Fruit fly (Drosophila melanogaster) whole organism, wandering third instar larva: ENCODE data around the gene CG5853.
A peak's percentile ranks its signal among the peaks of the same experiment; 100 is the strongest.

Experiments
- Abd-B ChIP-seq: fragments of >200 bp; optimal IDR thresholded peaks from 2 replicates; lab custom pipeline; 2017; ENCODE audit warnings: missing biosample characterization, missing genetic modification characterization
- CG32264 ChIP-seq: fragments of 200-800 bp; sonication (Bioruptor generic); optimal IDR thresholded peaks from 2 replicates; lab custom pipeline; 2016; ENCODE audit warnings: missing biosample characterization, missing genetic modification characterization
- CG9705 ChIP-seq: fragments of 200-800 bp; sonication (Bioruptor generic); optimal IDR thresholded peaks from 2 replicates; lab custom pipeline; 2018; ENCODE audit warnings: missing biosample characterization, mild to moderate bottlenecking, missing genetic modification characterization
- CrebA ChIP-seq: fragments of 200-800 bp; sonication (Bioruptor generic); optimal IDR thresholded peaks from 2 replicates; lab custom pipeline; 2016; ENCODE audit warnings: missing biosample characterization, mild to moderate bottlenecking, missing genetic modification characterization, borderline replicate concordance
- Dfd ChIP-seq: fragments of >200 bp; optimal IDR thresholded peaks from 2 replicates; lab custom pipeline; 2017; ENCODE audit warnings: missing biosample characterization, missing genetic modification characterization
- Dif ChIP-seq: fragments of 200-275, 200-300 bp; sonication (Bioruptor generic); optimal IDR thresholded peaks from 2 replicates; lab custom pipeline; 2018; ENCODE audit warnings: missing biosample characterization, missing genetic modification characterization; ENCODE audit not compliant: partially characterized antibody
- GATAd ChIP-seq: sonication (Bioruptor generic); optimal IDR thresholded peaks from 2 replicates; lab custom pipeline; 2016; ENCODE audit warnings: missing biosample characterization, missing genetic modification characterization
- HLH106 ChIP-seq: fragments of 200-800 bp; optimal IDR thresholded peaks from 3 replicates; lab custom pipeline; 2019; ENCODE audit warnings: missing biosample characterization, mild to moderate bottlenecking, missing genetic modification characterization, moderate library complexity
- Hnf4 ChIP-seq: fragments of 200-800 bp; sonication (Bioruptor generic); optimal IDR thresholded peaks from 2 replicates; lab custom pipeline; 2016; ENCODE audit warnings: missing biosample characterization, mild to moderate bottlenecking, missing genetic modification characterization
- Hr78 ChIP-seq: fragments of >200 bp; optimal IDR thresholded peaks from 2 replicates; lab custom pipeline; 2017; ENCODE audit warnings: missing biosample characterization, missing genetic modification characterization
- Hr83 ChIP-seq: fragments of 200-300 bp; sonication (Bioruptor generic); optimal IDR thresholded peaks from 2 replicates; lab custom pipeline; 2016; ENCODE audit warnings: missing biosample characterization, mild to moderate bottlenecking, missing genetic modification characterization, moderate library complexity; ENCODE audit not compliant: poor library complexity, severe bottlenecking
- Jra ChIP-seq: sonication (Bioruptor generic); optimal IDR thresholded peaks from 2 replicates; lab custom pipeline; 2016; ENCODE audit warnings: missing biosample characterization, missing genetic modification characterization
- Mio ChIP-seq: sonication (Bioruptor generic); optimal IDR thresholded peaks from 2 replicates; lab custom pipeline; 2016; ENCODE audit warnings: missing biosample characterization, missing genetic modification characterization
- Myc ChIP-seq: fragments of >200 bp; optimal IDR thresholded peaks from 2 replicates; lab custom pipeline; 2017
- N ChIP-seq: fragments of >200 bp; optimal IDR thresholded peaks from 2 replicates; lab custom pipeline; 2018; ENCODE audit warnings: missing biosample characterization, missing external identifiers, missing genetic modification characterization
- OdsH ChIP-seq: fragments of 200-800 bp; sonication (Bioruptor generic); optimal IDR thresholded peaks from 2 replicates; lab custom pipeline; 2016; ENCODE audit warnings: missing biosample characterization, mild to moderate bottlenecking, missing genetic modification characterization
- Rel ChIP-seq, 2 experiments: fragments of 200-800 bp; sonication (Bioruptor generic) in 1 of 2; optimal IDR thresholded peaks; 2 replicates in 1 of 2; 3 replicates in 1 of 2; lab custom pipeline; 2016 to 2019; ENCODE audit warnings: mild to moderate bottlenecking in 2 of 2, missing biosample characterization in 2 of 2, missing genetic modification characterization in 2 of 2, moderate library complexity in 1 of 2
- Sp1 ChIP-seq: fragments of 200-800 bp; sonication (Bioruptor generic); optimal IDR thresholded peaks from 3 replicates; lab custom pipeline; 2019; ENCODE audit warnings: missing biosample characterization, mild to moderate bottlenecking, missing genetic modification characterization, moderate library complexity
- Vsx2 ChIP-seq: fragments of 200-300, 225-300 bp; sonication (Bioruptor generic); optimal IDR thresholded peaks from 2 replicates; lab custom pipeline; 2018; ENCODE audit warnings: missing biosample characterization, missing genetic modification characterization; ENCODE audit not compliant: partially characterized antibody
- br ChIP-seq: fragments of 200-800 bp; sonication (Bioruptor generic); optimal IDR thresholded peaks from 2 replicates; lab custom pipeline; 2016; ENCODE audit warnings: missing biosample characterization, missing genetic modification characterization
- brk ChIP-seq: fragments of 200-800 bp; sonication (Bioruptor generic); optimal IDR thresholded peaks from 2 replicates; lab custom pipeline; 2016; ENCODE audit warnings: missing biosample characterization, mild to moderate bottlenecking, missing genetic modification characterization
- dl ChIP-seq, 2 experiments: fragments of 175-275, 200-275 bp in 1 of 2; fragments of 200-275 bp in 1 of 2; sonication (Bioruptor generic); optimal IDR thresholded peaks; lab custom pipeline; 2018; ENCODE audit warnings: mild to moderate bottlenecking in 2 of 2, missing biosample characterization in 2 of 2, missing genetic modification characterization in 2 of 2, moderate library complexity in 2 of 2; ENCODE audit not compliant: partially characterized antibody in 2 of 2, insufficient read depth in 1 of 2
- dmrt93B ChIP-seq: fragments of 200-800 bp; sonication (Bioruptor generic); optimal IDR thresholded peaks from 2 replicates; lab custom pipeline; 2018; ENCODE audit warnings: missing biosample characterization, mild to moderate bottlenecking, missing genetic modification characterization
- dsf ChIP-seq: sonication (Bioruptor generic); optimal IDR thresholded peaks from 2 replicates; lab custom pipeline; 2016; ENCODE audit warnings: missing biosample characterization, missing genetic modification characterization, borderline replicate concordance
- ey ChIP-seq: fragments of 200-800 bp; sonication (Bioruptor generic); optimal IDR thresholded peaks from 2 replicates; lab custom pipeline; 2016; ENCODE audit warnings: missing biosample characterization, missing genetic modification characterization
- foxo ChIP-seq, 2 experiments: fragments of 200-800 bp; sonication (Bioruptor generic); optimal IDR thresholded peaks; 2 replicates in 1 of 2; 3 replicates in 1 of 2; lab custom pipeline; 2016 to 2017; ENCODE audit warnings: missing biosample characterization in 2 of 2, missing genetic modification characterization in 2 of 2
- fru ChIP-seq: fragments of 200-800 bp; sonication (Bioruptor generic); optimal IDR thresholded peaks from 3 replicates; lab custom pipeline; 2016; ENCODE audit warnings: missing biosample characterization, mild to moderate bottlenecking, missing genetic modification characterization
- h ChIP-seq: fragments of 200-800 bp; sonication (Bioruptor generic); optimal IDR thresholded peaks from 3 replicates; lab custom pipeline; 2016; ENCODE audit warnings: missing biosample characterization, mild to moderate bottlenecking, missing genetic modification characterization
- jim ChIP-seq: fragments of 175-275, 200-325 bp; sonication (Bioruptor generic); optimal IDR thresholded peaks from 2 replicates; lab custom pipeline; 2016; ENCODE audit warnings: missing biosample characterization, mild to moderate bottlenecking, missing genetic modification characterization
- lola ChIP-seq: fragments of >200 bp; optimal IDR thresholded peaks from 2 replicates; lab custom pipeline; 2017; ENCODE audit warnings: missing biosample characterization, missing genetic modification characterization
- pan ChIP-seq: fragments of >200 bp; optimal IDR thresholded peaks from 2 replicates; lab custom pipeline; 2017
- psq ChIP-seq: fragments of 200-800 bp; sonication (Bioruptor generic); optimal IDR thresholded peaks from 3 replicates; lab custom pipeline; 2017; ENCODE audit warnings: missing biosample characterization, mild to moderate bottlenecking, missing genetic modification characterization, moderate library complexity
- rgr ChIP-seq: fragments of 200-800 bp; sonication (Bioruptor generic); optimal IDR thresholded peaks from 3 replicates; lab custom pipeline; 2016; ENCODE audit warnings: missing biosample characterization, mild to moderate bottlenecking, missing genetic modification characterization
- sage ChIP-seq: fragments of 200-800 bp; sonication (Bioruptor generic); optimal IDR thresholded peaks from 2 replicates; lab custom pipeline; 2016; ENCODE audit warnings: missing biosample characterization, mild to moderate bottlenecking, missing genetic modification characterization
- sv ChIP-seq: fragments of 200-800 bp; sonication (Bioruptor generic); optimal IDR thresholded peaks from 3 replicates; lab custom pipeline; 2016; ENCODE audit warnings: missing biosample characterization, missing genetic modification characterization
- tai ChIP-seq: sonication (Bioruptor generic); optimal IDR thresholded peaks from 2 replicates; lab custom pipeline; 2016; ENCODE audit warnings: missing biosample characterization, missing genetic modification characterization
- usp ChIP-seq: fragments of >200 bp; optimal IDR thresholded peaks from 2 replicates; lab custom pipeline; 2017; ENCODE audit warnings: missing biosample characterization, missing genetic modification characterization
- woc ChIP-seq: sonication (Bioruptor generic); optimal IDR thresholded peaks from 2 replicates; lab custom pipeline; 2016; ENCODE audit warnings: missing biosample characterization, mild to moderate bottlenecking, missing genetic modification characterization

CG5853 gene

DNA sequence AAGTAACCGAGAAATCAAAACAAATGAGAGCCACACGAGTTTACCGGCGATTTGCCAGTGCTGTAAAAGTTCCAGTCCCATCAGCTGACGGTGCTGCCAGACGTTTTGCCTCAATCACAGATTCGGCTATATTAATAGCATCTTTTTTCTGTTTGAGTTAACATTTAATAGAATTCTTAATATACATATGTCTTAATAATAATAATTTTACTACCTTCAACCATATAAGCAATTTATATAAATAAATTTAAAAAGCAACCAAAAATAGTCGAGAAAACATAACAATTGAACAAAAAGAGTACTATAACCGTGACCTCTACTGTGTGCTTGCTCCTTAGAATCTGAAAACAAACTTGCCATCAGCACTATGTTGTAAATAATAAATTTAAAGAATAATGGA, 6.7 kb upstream of the CG5853 start, which contains the start of the genes CG13126 and CG4709:
CG13126 (minus strand) TSS at position 63 of the 400 bp plus-strand sequence.
CG4709 (plus strand) TSS at position 207 of the 400 bp plus-strand sequence.
- TF ChIP-seq N (no peak), CG9705 (GFP tag; lab: Kevin White, UChicago) (peak; percentile 69), Vsx2 (GFP tag; lab: Kevin White, UChicago) (no peak), Hnf4 (GFP tag; lab: Kevin White, UChicago) (peak; percentile 81), foxo (GFP tag; optimal IDR thresholded peaks at IDR 0.05; lab: Kevin White, UChicago) (peak in 1 of 2 experiments; percentile 92), OdsH (GFP tag; lab: Kevin White, UChicago) (peak; percentile 89), Rel (GFP tag; optimal IDR thresholded peaks at IDR 0.05; lab: Kevin White, UChicago) (peak; percentile 27), Rel (tag; optimal IDR thresholded peaks at IDR 0.05; lab: Kevin White, UChicago) (peak; percentile 77), Sp1 (peak; percentile 94), HLH106 (peak; percentile 95), usp (no peak), dsf (GFP tag; lab: Kevin White, UChicago) (peak; percentile 58), ey (GFP tag; lab: Kevin White, UChicago) (peak; percentile 75), br (GFP tag; lab: Kevin White, UChicago) (peak; percentile 71), Abd-B (no peak), Mio (no peak), sv (GFP tag; lab: Kevin White, UChicago) (peak; percentile 77), psq (GFP tag; lab: Kevin White, UChicago) (peak; percentile 87), dl (GFP tag; optimal IDR thresholded peaks at IDR 0.05; lab: Kevin White, UChicago; ENCODE audit: insufficient read depth in 1 of 2, partially characterized antibody in 2 of 2) (no peak), rgr (GFP tag; lab: Kevin White, UChicago) (peak; percentile 93), fru (GFP tag; lab: Kevin White, UChicago) (peak; percentile 79), h (GFP tag; lab: Kevin White, UChicago) (peak; percentile 91), CrebA (GFP tag; lab: Kevin White, UChicago) (no peak), lola (GFP tag; lab: Kevin White, UChicago) (no peak), Dif (GFP tag; lab: Kevin White, UChicago) (no peak), jim (no peak), GATAd (peak; percentile 54), sage (GFP tag; lab: Kevin White, UChicago) (peak; percentile 85), woc (GFP tag; lab: Kevin White, UChicago) (peak; percentile 85), dmrt93B (GFP tag; lab: Kevin White, UChicago) (peak; percentile 79), Myc (lab: Kevin White, UChicago) (peak; percentile 32), Dfd (GFP tag; lab: Kevin White, UChicago) (no peak), brk (GFP tag; lab: Kevin White, UChicago) (peak; percentile 93), CG32264 (no peak), tai (GFP tag; lab: Kevin White, UChicago) (no peak), Jra (peak; percentile 42), Hr78 (GFP tag; lab: Kevin White, UChicago) (no peak), Hr83 (GFP tag; lab: Kevin White, UChicago) (peak; percentile 73), pan (lab: Kevin White, UChicago) (no peak)

DNA sequence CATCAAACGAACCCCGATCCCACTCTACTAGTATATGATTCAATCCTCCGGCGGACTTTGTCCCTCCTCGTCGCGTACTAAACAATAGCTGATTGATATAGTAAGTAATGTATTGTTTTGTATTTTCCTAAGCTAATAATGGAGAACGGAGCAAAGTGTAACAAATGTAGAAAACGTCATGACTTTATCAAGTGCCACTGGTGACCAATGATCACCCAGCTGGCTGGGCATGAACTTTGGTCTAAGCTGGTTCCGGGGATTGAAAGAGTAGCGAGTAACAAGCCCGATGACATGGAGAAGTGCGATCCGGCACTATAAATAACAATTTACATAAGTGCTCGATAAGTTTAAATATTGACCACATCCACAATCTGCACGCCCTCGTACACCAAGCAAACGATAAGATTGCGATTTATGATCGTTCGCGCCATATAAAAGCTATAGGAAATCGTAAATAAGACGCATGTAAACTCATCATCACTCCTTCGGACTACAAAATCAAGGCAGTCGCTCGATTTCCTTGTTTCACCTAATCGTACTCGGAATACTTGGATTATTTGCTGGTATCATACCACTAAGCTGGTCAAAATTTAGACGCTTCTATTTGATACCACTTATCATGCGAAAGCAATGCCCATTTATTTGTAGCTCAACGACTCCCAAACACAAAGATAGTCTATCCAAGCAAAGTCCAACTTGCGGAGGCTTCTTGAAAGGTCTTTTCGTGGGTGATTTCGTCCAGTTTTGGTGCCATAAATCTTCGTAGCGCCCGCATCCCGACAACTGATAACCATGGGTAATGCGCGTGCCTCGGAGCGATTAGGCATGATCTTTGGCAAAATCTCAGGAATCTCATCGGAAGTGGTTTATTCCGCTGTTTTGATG, 2.0 kb upstream of the CG5853 start:
- TF ChIP-seq h (GFP tag; lab: Kevin White, UChicago) (peak; percentile 28), Myc (lab: Kevin White, UChicago) (no peak), Sp1 (peak; percentile 1), pan (lab: Kevin White, UChicago) (no peak), dl (GFP tag; optimal IDR thresholded peaks at IDR 0.05; lab: Kevin White, UChicago; ENCODE audit: insufficient read depth in 1 of 2, partially characterized antibody in 2 of 2) (no peak)
- TF ChIP-seq, all 38 proteins: peak for 2
